Worm (Caenorhabditis elegans) whole organism, midembryonic: Measurements from ENCODE around the gene gei-14.

ENCODE experiments used
- T22C8.4 ChIP-seq: fragments of 200-800 bp; sonication (Bioruptor generic); IDR thresholded peaks from 2 replicates; pipeline ENCODE4 v1.3.6; 2022; ENCODE audit warnings: missing genetic modification characterization, missing compliant biosample characterization
- cog-1 ChIP-seq: sonication (generic microtip); optimal IDR thresholded peaks from 2 replicates; lab custom pipeline; 2016; ENCODE audit warnings: missing genetic modification characterization, missing compliant biosample characterization
- flt-1 ChIP-seq: fragments of 200-800 bp; sonication (Bioruptor generic); IDR thresholded peaks from 2 replicates; pipeline ENCODE4 v1.3.6; 2022; ENCODE audit warnings: missing genetic modification characterization, missing compliant biosample characterization
- med-1 ChIP-seq: sonication (generic microtip); optimal IDR thresholded peaks from 2 replicates; lab custom pipeline; 2017; ENCODE audit warnings: missing genetic modification characterization, mild to moderate bottlenecking, missing compliant biosample characterization, antibody characterized with exemption, missing genetic modification reagents; ENCODE audit not compliant: insufficient read depth
- ref-1 ChIP-seq: fragments of 200-800 bp; sonication (Bioruptor generic); conservative IDR thresholded peaks from 2 replicates; pipeline ENCODE4 v1.3.6; 2022; ENCODE audit warnings: missing genetic modification reagents, missing genetic modification characterization, missing compliant biosample characterization
- tab-1 ChIP-seq: fragments of 200-800 bp; sonication (Bioruptor generic); IDR thresholded peaks from 2 replicates; pipeline ENCODE4 v1.3.6; 2022; ENCODE audit warnings: missing genetic modification characterization, missing compliant biosample characterization
- ztf-23 ChIP-seq: fragments of 200-800 bp; sonication (Bioruptor generic); IDR thresholded peaks from 2 replicates; pipeline ENCODE4 v1.3.6; 2022; ENCODE audit warnings: missing genetic modification reagents, missing genetic modification characterization, missing compliant biosample characterization
- ztf-29 ChIP-seq: fragments of 200-800 bp; sonication (Bioruptor generic); IDR thresholded peaks from 2 replicates; pipeline ENCODE4 v1.3.6; 2022; ENCODE audit warnings: missing genetic modification reagents, missing genetic modification characterization, missing compliant biosample characterization

- TF ChIP-seq ztf-29 (GFP tag; lab: Robert Waterston, UW): no peak
- TF ChIP-seq med-1: no peak
- no peak for TF ChIP-seq flt-1 (GFP tag; lab: Robert Waterston, UW)
- no peak for TF ChIP-seq ztf-23 (GFP tag; lab: Robert Waterston, UW)
- no peak for TF ChIP-seq ref-1 (GFP tag; lab: Robert Waterston, UW)
- TF ChIP-seq cog-1 (tag; lab: Kevin White, UChicago): no peak
- no peak for TF ChIP-seq tab-1
- no peak for TF ChIP-seq T22C8.4 (GFP tag; lab: Robert Waterston, UW)
These were observed 50.1 kb downstream of the gei-14 start for ce11 chrII:8225914-8226313.
